Worm (Caenorhabditis elegans) whole organism, young adult: Measurements from ENCODE around the gene T03E6.8.

Experiments used
- D2030.7 ChIP-seq: fragments of 200-800 bp; sonication (Bioruptor generic); IDR thresholded peaks from 2 replicates; pipeline ENCODE4 v1.3.6; 2022; ENCODE audit warnings: missing genetic modification reagents, missing genetic modification characterization, missing compliant biosample characterization
- F39B2.1 ChIP-seq: fragments of 200-800 bp; sonication (Bioruptor generic); IDR thresholded peaks from 2 replicates; pipeline ENCODE4 v1.3.6; 2022; ENCODE audit warnings: missing genetic modification reagents, missing genetic modification characterization, missing compliant biosample characterization
- ceh-100 ChIP-seq: fragments of 200-800 bp; sonication (Bioruptor generic); IDR thresholded peaks from 2 replicates; pipeline ENCODE4 v1.3.6; 2022; ENCODE audit warnings: missing genetic modification reagents, missing genetic modification characterization, missing compliant biosample characterization
- mxl-1 ChIP-seq: sonication (generic microtip); optimal IDR thresholded peaks from 2 replicates; lab custom pipeline; 2016; ENCODE audit warnings: missing genetic modification characterization, missing compliant biosample characterization

- TF ChIP-seq ceh-100 (GFP tag; lab: Robert Waterston, UW): 0 out of 2 replicates have a peak, but pooled peaks have one; percentile 9
- 0 out of 2 replicates have a peak, but pooled peaks have one; percentile 22 for TF ChIP-seq D2030.7 (GFP tag; lab: Robert Waterston, UW)
- TF ChIP-seq mxl-1 (tag; lab: Kevin White, UChicago): peak; percentile 24
- TF ChIP-seq F39B2.1 (GFP tag; lab: Robert Waterston, UW): no peak
Observed at ce11 chrV:16648317-16649018, 45.5 kb upstream of the T03E6.8 start, which contains the start of gene W06G6.20.
